Fruit fly (Drosophila melanogaster) whole organism, wandering third instar larva: ENCODE results near the gene CG11790.
A peak's percentile ranks its signal among the peaks of the same experiment; 100 is the strongest.

Experiments
- Abd-B ChIP-seq: fragments of >200 bp; optimal IDR thresholded peaks from 2 replicates; lab custom pipeline; 2017; ENCODE audit warnings: missing biosample characterization, missing genetic modification characterization
- CrebA ChIP-seq: fragments of 200-800 bp; sonication (Bioruptor generic); optimal IDR thresholded peaks from 2 replicates; lab custom pipeline; 2016; ENCODE audit warnings: missing biosample characterization, mild to moderate bottlenecking, missing genetic modification characterization, borderline replicate concordance
- Dfd ChIP-seq: fragments of >200 bp; optimal IDR thresholded peaks from 2 replicates; lab custom pipeline; 2017; ENCODE audit warnings: missing biosample characterization, missing genetic modification characterization
- GATAd ChIP-seq: sonication (Bioruptor generic); optimal IDR thresholded peaks from 2 replicates; lab custom pipeline; 2016; ENCODE audit warnings: missing biosample characterization, missing genetic modification characterization
- HLH106 ChIP-seq: fragments of 200-800 bp; optimal IDR thresholded peaks from 3 replicates; lab custom pipeline; 2019; ENCODE audit warnings: missing biosample characterization, mild to moderate bottlenecking, missing genetic modification characterization, moderate library complexity
- Hnf4 ChIP-seq: fragments of 200-800 bp; sonication (Bioruptor generic); optimal IDR thresholded peaks from 2 replicates; lab custom pipeline; 2016; ENCODE audit warnings: missing biosample characterization, mild to moderate bottlenecking, missing genetic modification characterization
- Hr78 ChIP-seq: fragments of >200 bp; optimal IDR thresholded peaks from 2 replicates; lab custom pipeline; 2017; ENCODE audit warnings: missing biosample characterization, missing genetic modification characterization
- Hr83 ChIP-seq: fragments of 200-300 bp; sonication (Bioruptor generic); optimal IDR thresholded peaks from 2 replicates; lab custom pipeline; 2016; ENCODE audit warnings: missing biosample characterization, mild to moderate bottlenecking, missing genetic modification characterization, moderate library complexity; ENCODE audit not compliant: poor library complexity, severe bottlenecking
- Jra ChIP-seq: sonication (Bioruptor generic); optimal IDR thresholded peaks from 2 replicates; lab custom pipeline; 2016; ENCODE audit warnings: missing biosample characterization, missing genetic modification characterization
- Mio ChIP-seq: sonication (Bioruptor generic); optimal IDR thresholded peaks from 2 replicates; lab custom pipeline; 2016; ENCODE audit warnings: missing biosample characterization, missing genetic modification characterization
- Myc ChIP-seq: fragments of >200 bp; optimal IDR thresholded peaks from 2 replicates; lab custom pipeline; 2017
- N ChIP-seq: fragments of >200 bp; optimal IDR thresholded peaks from 2 replicates; lab custom pipeline; 2018; ENCODE audit warnings: missing biosample characterization, missing external identifiers, missing genetic modification characterization
- Rel ChIP-seq, 2 experiments: fragments of 200-800 bp; sonication (Bioruptor generic) in 1 of 2; optimal IDR thresholded peaks; 2 replicates in 1 of 2; 3 replicates in 1 of 2; lab custom pipeline; 2016 to 2019; ENCODE audit warnings: mild to moderate bottlenecking in 2 of 2, missing biosample characterization in 2 of 2, missing genetic modification characterization in 2 of 2, moderate library complexity in 1 of 2
- Sp1 ChIP-seq: fragments of 200-800 bp; sonication (Bioruptor generic); optimal IDR thresholded peaks from 3 replicates; lab custom pipeline; 2019; ENCODE audit warnings: missing biosample characterization, mild to moderate bottlenecking, missing genetic modification characterization, moderate library complexity
- Vsx2 ChIP-seq: fragments of 200-300, 225-300 bp; sonication (Bioruptor generic); optimal IDR thresholded peaks from 2 replicates; lab custom pipeline; 2018; ENCODE audit warnings: missing biosample characterization, missing genetic modification characterization; ENCODE audit not compliant: partially characterized antibody
- br ChIP-seq: fragments of 200-800 bp; sonication (Bioruptor generic); optimal IDR thresholded peaks from 2 replicates; lab custom pipeline; 2016; ENCODE audit warnings: missing biosample characterization, missing genetic modification characterization
- brk ChIP-seq: fragments of 200-800 bp; sonication (Bioruptor generic); optimal IDR thresholded peaks from 2 replicates; lab custom pipeline; 2016; ENCODE audit warnings: missing biosample characterization, mild to moderate bottlenecking, missing genetic modification characterization
- dl ChIP-seq, 2 experiments: fragments of 175-275, 200-275 bp in 1 of 2; fragments of 200-275 bp in 1 of 2; sonication (Bioruptor generic); optimal IDR thresholded peaks; lab custom pipeline; 2018; ENCODE audit warnings: mild to moderate bottlenecking in 2 of 2, missing biosample characterization in 2 of 2, missing genetic modification characterization in 2 of 2, moderate library complexity in 2 of 2; ENCODE audit not compliant: partially characterized antibody in 2 of 2, insufficient read depth in 1 of 2
- dmrt93B ChIP-seq: fragments of 200-800 bp; sonication (Bioruptor generic); optimal IDR thresholded peaks from 2 replicates; lab custom pipeline; 2018; ENCODE audit warnings: missing biosample characterization, mild to moderate bottlenecking, missing genetic modification characterization
- dsf ChIP-seq: sonication (Bioruptor generic); optimal IDR thresholded peaks from 2 replicates; lab custom pipeline; 2016; ENCODE audit warnings: missing biosample characterization, missing genetic modification characterization, borderline replicate concordance
- ey ChIP-seq: fragments of 200-800 bp; sonication (Bioruptor generic); optimal IDR thresholded peaks from 2 replicates; lab custom pipeline; 2016; ENCODE audit warnings: missing biosample characterization, missing genetic modification characterization
- foxo ChIP-seq, 2 experiments: fragments of 200-800 bp; sonication (Bioruptor generic); optimal IDR thresholded peaks; 2 replicates in 1 of 2; 3 replicates in 1 of 2; lab custom pipeline; 2016 to 2017; ENCODE audit warnings: missing biosample characterization in 2 of 2, missing genetic modification characterization in 2 of 2
- fru ChIP-seq: fragments of 200-800 bp; sonication (Bioruptor generic); optimal IDR thresholded peaks from 3 replicates; lab custom pipeline; 2016; ENCODE audit warnings: missing biosample characterization, mild to moderate bottlenecking, missing genetic modification characterization
- h ChIP-seq: fragments of 200-800 bp; sonication (Bioruptor generic); optimal IDR thresholded peaks from 3 replicates; lab custom pipeline; 2016; ENCODE audit warnings: missing biosample characterization, mild to moderate bottlenecking, missing genetic modification characterization
- lola ChIP-seq: fragments of >200 bp; optimal IDR thresholded peaks from 2 replicates; lab custom pipeline; 2017; ENCODE audit warnings: missing biosample characterization, missing genetic modification characterization
- pan ChIP-seq: fragments of >200 bp; optimal IDR thresholded peaks from 2 replicates; lab custom pipeline; 2017
- psq ChIP-seq: fragments of 200-800 bp; sonication (Bioruptor generic); optimal IDR thresholded peaks from 3 replicates; lab custom pipeline; 2017; ENCODE audit warnings: missing biosample characterization, mild to moderate bottlenecking, missing genetic modification characterization, moderate library complexity
- rgr ChIP-seq: fragments of 200-800 bp; sonication (Bioruptor generic); optimal IDR thresholded peaks from 3 replicates; lab custom pipeline; 2016; ENCODE audit warnings: missing biosample characterization, mild to moderate bottlenecking, missing genetic modification characterization
- sage ChIP-seq: fragments of 200-800 bp; sonication (Bioruptor generic); optimal IDR thresholded peaks from 2 replicates; lab custom pipeline; 2016; ENCODE audit warnings: missing biosample characterization, mild to moderate bottlenecking, missing genetic modification characterization
- sv ChIP-seq: fragments of 200-800 bp; sonication (Bioruptor generic); optimal IDR thresholded peaks from 3 replicates; lab custom pipeline; 2016; ENCODE audit warnings: missing biosample characterization, missing genetic modification characterization
- usp ChIP-seq: fragments of >200 bp; optimal IDR thresholded peaks from 2 replicates; lab custom pipeline; 2017; ENCODE audit warnings: missing biosample characterization, missing genetic modification characterization
- woc ChIP-seq: sonication (Bioruptor generic); optimal IDR thresholded peaks from 2 replicates; lab custom pipeline; 2016; ENCODE audit warnings: missing biosample characterization, mild to moderate bottlenecking, missing genetic modification characterization

The CG11790 gene

dm6 chr3R:25047504-25047903 is at the start of gene CG11790:
CG11790 (plus strand) TSS chr3R:25047706.
- TF ChIP-seq Jra (peak; percentile 31), sv (GFP tag; lab: Kevin White, UChicago) (no peak), h (no peak), ey (GFP tag; lab: Kevin White, UChicago) (no peak), br (GFP tag; lab: Kevin White, UChicago) (no peak), Vsx2 (no peak), Hr83 (GFP tag; lab: Kevin White, UChicago) (peak; percentile 19), pan (no peak), Myc (lab: Kevin White, UChicago) (peak; percentile 92), fru (no peak), sage (GFP tag; lab: Kevin White, UChicago) (no peak), Abd-B (GFP tag; lab: Kevin White, UChicago) (no peak), Dfd (GFP tag; lab: Kevin White, UChicago) (no peak), psq (GFP tag; lab: Kevin White, UChicago) (no peak), HLH106 (tag; lab: Kevin White, UChicago) (no peak), dsf (GFP tag; lab: Kevin White, UChicago) (no peak), woc (GFP tag; lab: Kevin White, UChicago) (peak; percentile 90), Sp1 (GFP tag; lab: Kevin White, UChicago) (no peak), Rel (GFP tag; optimal IDR thresholded peaks at IDR 0.05; lab: Kevin White, UChicago) (no peak), Rel (tag; optimal IDR thresholded peaks at IDR 0.05; lab: Kevin White, UChicago) (no peak), Hr78 (GFP tag; lab: Kevin White, UChicago) (no peak), CrebA (no peak), N (no peak)

dm6 chr3R:24999575-24999974 is 47.9 kb upstream of the CG11790 start:
- TF ChIP-seq Rel (GFP tag; optimal IDR thresholded peaks at IDR 0.05; lab: Kevin White, UChicago) (no peak), Rel (tag; optimal IDR thresholded peaks at IDR 0.05; lab: Kevin White, UChicago) (peak; percentile 53), woc (GFP tag; lab: Kevin White, UChicago) (no peak)
- TF ChIP-seq, all 38 proteins: peak for 1

DNA sequence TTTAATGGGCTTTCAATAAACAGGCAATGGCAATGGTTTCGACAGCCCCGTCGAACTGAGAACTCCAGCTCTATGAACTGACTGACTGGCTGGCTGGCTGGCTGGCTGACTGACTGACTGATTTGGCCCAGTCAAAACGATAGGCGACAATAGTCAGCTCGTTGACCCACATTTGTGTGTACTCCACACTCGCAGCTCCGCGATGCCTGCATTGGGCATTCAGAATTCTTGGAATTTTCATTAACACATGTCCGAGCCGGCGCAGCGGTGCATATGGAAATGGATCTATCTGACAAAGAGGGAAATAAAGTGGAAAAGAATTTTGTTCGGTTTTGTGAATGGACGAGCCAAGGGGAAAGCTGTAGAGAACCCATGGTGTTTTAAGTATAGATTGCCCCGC is 45.2 kb upstream of the CG11790 start:
- no peak for TF ChIP-seq Rel (GFP tag; optimal IDR thresholded peaks at IDR 0.05; lab: Kevin White, UChicago)
- no peak for TF ChIP-seq Rel (tag; optimal IDR thresholded peaks at IDR 0.05; lab: Kevin White, UChicago)
- no peak for TF ChIP-seq woc (GFP tag; lab: Kevin White, UChicago)
- no peak for TF ChIP-seq psq (GFP tag; lab: Kevin White, UChicago)
- no peak for TF ChIP-seq GATAd
- no peak for TF ChIP-seq fru
- TF ChIP-seq foxo (GFP tag; optimal IDR thresholded peaks at IDR 0.05; lab: Kevin White, UChicago): no peak
- TF ChIP-seq rgr: no peak
- TF ChIP-seq usp: no peak
- TF ChIP-seq pan: no peak

dm6 chr3R:25004064-25004463 is 43.4 kb upstream of the CG11790 start:
- TF ChIP-seq h (no peak), lola (no peak), fru (no peak), Vsx2 (no peak), woc (GFP tag; lab: Kevin White, UChicago) (no peak), br (GFP tag; lab: Kevin White, UChicago) (no peak), sv (GFP tag; lab: Kevin White, UChicago) (no peak), sage (GFP tag; lab: Kevin White, UChicago) (no peak), Hnf4 (no peak), Rel (GFP tag; optimal IDR thresholded peaks at IDR 0.05; lab: Kevin White, UChicago) (no peak), Rel (tag; optimal IDR thresholded peaks at IDR 0.05; lab: Kevin White, UChicago) (no peak), Myc (lab: Kevin White, UChicago) (no peak), Hr78 (GFP tag; lab: Kevin White, UChicago) (no peak), foxo (GFP tag; optimal IDR thresholded peaks at IDR 0.05; lab: Kevin White, UChicago) (no peak)

DNA sequence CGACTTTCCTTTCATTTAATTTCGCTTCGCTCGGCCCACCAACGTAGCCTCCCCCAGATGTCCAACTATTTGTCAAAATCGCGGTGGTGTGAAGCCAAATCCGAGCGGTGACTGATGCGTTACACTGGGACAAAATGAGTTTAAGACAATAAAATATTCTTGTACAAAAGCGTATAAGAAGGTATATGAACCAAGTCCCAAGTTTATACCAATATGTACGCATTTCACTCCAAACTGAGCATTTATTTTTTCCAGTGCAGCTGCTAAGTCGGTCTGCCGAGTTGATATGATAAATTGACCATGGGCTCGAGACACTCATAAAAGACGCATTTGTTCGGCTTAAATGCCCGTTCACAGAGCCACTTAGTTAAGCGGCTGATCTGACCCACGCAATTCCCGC is 42.7 kb upstream of the CG11790 start:
- TF ChIP-seq foxo (GFP tag; optimal IDR thresholded peaks at IDR 0.05; lab: Kevin White, UChicago) (no peak), GATAd (no peak), Hnf4 (no peak), Myc (lab: Kevin White, UChicago) (no peak)

DNA sequence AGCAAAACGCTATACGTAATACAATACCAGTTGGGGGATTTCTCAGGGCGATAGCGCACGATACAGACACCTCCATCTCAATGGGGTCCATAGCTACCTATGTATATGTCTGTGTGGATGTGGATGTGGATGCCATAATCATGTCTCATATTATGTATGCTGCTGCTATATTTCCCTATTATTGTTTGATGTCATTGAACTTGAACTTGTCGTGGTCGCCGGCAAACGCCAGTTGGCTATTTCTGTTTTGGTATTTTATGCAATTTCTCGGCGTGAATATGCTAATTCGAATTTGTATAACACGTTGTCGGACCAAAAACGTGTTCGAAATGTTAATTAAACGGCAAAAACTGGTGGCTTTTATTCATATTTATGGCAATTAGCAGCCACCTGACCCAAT is 41.8 kb upstream of the CG11790 start:
- TF ChIP-seq sage (GFP tag; lab: Kevin White, UChicago): no peak
- TF ChIP-seq ey (GFP tag; lab: Kevin White, UChicago): no peak
- no peak for TF ChIP-seq Jra
- no peak for TF ChIP-seq lola
- TF ChIP-seq fru: no peak
- TF ChIP-seq brk: no peak
- no peak for TF ChIP-seq br (GFP tag; lab: Kevin White, UChicago)
- TF ChIP-seq Hr83 (GFP tag; lab: Kevin White, UChicago): no peak
- TF ChIP-seq sv (GFP tag; lab: Kevin White, UChicago): no peak
- TF ChIP-seq Mio (GFP tag; lab: Kevin White, UChicago): no peak
- TF ChIP-seq dsf (GFP tag; lab: Kevin White, UChicago): no peak
- no peak for TF ChIP-seq dl (GFP tag; optimal IDR thresholded peaks at IDR 0.05; lab: Kevin White, UChicago; ENCODE audit: insufficient read depth in 1 of 2, partially characterized antibody in 2 of 2)
- TF ChIP-seq rgr: no peak
- TF ChIP-seq usp: no peak
- TF ChIP-seq foxo (GFP tag; optimal IDR thresholded peaks at IDR 0.05; lab: Kevin White, UChicago): no peak
- no peak for TF ChIP-seq dmrt93B (GFP tag; lab: Kevin White, UChicago)
- no peak for TF ChIP-seq Abd-B (GFP tag; lab: Kevin White, UChicago)
